Fruit fly (Drosophila melanogaster) whole organism, embryonic: Measurements from ENCODE around the gene grass.

Experiments used
- ATbp ChIP-seq: fragments of 200-800 bp; sonication (Bioruptor generic); optimal IDR thresholded peaks from 2 replicates; lab custom pipeline; 2017; ENCODE audit warnings: missing biosample characterization, mild to moderate bottlenecking, missing genetic modification characterization, missing genetic modification reagents
- Asciz ChIP-seq: fragments of 200-800 bp; sonication (Bioruptor generic); optimal IDR thresholded peaks from 2 replicates; lab custom pipeline; 2017; ENCODE audit warnings: missing biosample characterization, mild to moderate bottlenecking, missing genetic modification characterization, missing genetic modification reagents
- CG11695 ChIP-seq: fragments of 200-800 bp; sonication (Bioruptor generic); IDR thresholded peaks from 3 replicates; pipeline ENCODE4 v1.3.6; 2022; ENCODE audit warnings: missing biosample characterization, missing genetic modification characterization
- CG11696 ChIP-seq: fragments of 200-800 bp; sonication (Bioruptor generic); IDR thresholded peaks from 2 replicates; pipeline ENCODE4 v1.3.6; 2022; ENCODE audit warnings: missing biosample characterization, missing genetic modification characterization
- CG14860 ChIP-seq: fragments of 200-800 bp; sonication (Bioruptor generic); IDR thresholded peaks from 3 replicates; pipeline ENCODE4 v1.3.6; 2022; ENCODE audit warnings: missing biosample characterization, missing genetic modification characterization; ENCODE audit not compliant: partially characterized antibody
- CG15011 ChIP-seq: fragments of 200-800 bp; sonication (Bioruptor generic); optimal IDR thresholded peaks from 3 replicates; lab custom pipeline; 2018; ENCODE audit warnings: missing biosample characterization, mild to moderate bottlenecking, missing genetic modification characterization
- CG1603 ChIP-seq: fragments of 200-800 bp; sonication (Bioruptor generic); optimal IDR thresholded peaks from 2 replicates; lab custom pipeline; 2019; ENCODE audit warnings: missing biosample characterization, mild to moderate bottlenecking, missing genetic modification characterization, moderate library complexity
- CG18476 ChIP-seq: fragments of 200-800 bp; sonication (Bioruptor generic); optimal IDR thresholded peaks from 2 replicates; lab custom pipeline; 2016; ENCODE audit warnings: missing biosample characterization, mild to moderate bottlenecking, missing genetic modification characterization
- CG2678 ChIP-seq: fragments of 200-800 bp; sonication (Bioruptor generic); optimal IDR thresholded peaks from 3 replicates; lab custom pipeline; 2019; ENCODE audit warnings: missing biosample characterization, mild to moderate bottlenecking, missing genetic modification characterization, moderate library complexity
- CG2875 ChIP-seq: fragments of 200-800 bp; sonication (Bioruptor generic); optimal IDR thresholded peaks from 2 replicates; lab custom pipeline; 2017; ENCODE audit warnings: missing biosample characterization, mild to moderate bottlenecking, missing genetic modification characterization, missing genetic modification reagents
- CG32772 ChIP-seq: fragments of 200-800 bp; sonication (Bioruptor generic); IDR thresholded peaks from 2 replicates; pipeline ENCODE4 v1.3.6; 2022; ENCODE audit warnings: missing biosample characterization, missing genetic modification characterization
- CG3407 ChIP-seq: fragments of 200-800 bp; sonication (Bioruptor generic); optimal IDR thresholded peaks from 2 replicates; lab custom pipeline; 2018; ENCODE audit warnings: missing biosample characterization, mild to moderate bottlenecking, missing genetic modification characterization
- CG34422 ChIP-seq: fragments of 200-800 bp; sonication (Bioruptor generic); IDR thresholded peaks from 3 replicates; pipeline ENCODE4 v1.3.6; 2022; ENCODE audit warnings: missing biosample characterization, missing genetic modification characterization
- CG8944 ChIP-seq: fragments of 200-800 bp; sonication (Bioruptor generic); optimal IDR thresholded peaks from 3 replicates; lab custom pipeline; 2016; ENCODE audit warnings: missing biosample characterization, missing genetic modification characterization
- CG9437 ChIP-seq: fragments of 200-800 bp; sonication (Bioruptor generic); optimal IDR thresholded peaks from 2 replicates; lab custom pipeline; 2018; ENCODE audit warnings: missing biosample characterization, mild to moderate bottlenecking, missing genetic modification characterization
- Drgx ChIP-seq: fragments of 200-800 bp; sonication (Bioruptor generic); IDR thresholded peaks from 2 replicates; pipeline ENCODE4 v1.3.6; 2022; ENCODE audit warnings: missing biosample characterization, missing genetic modification characterization
- Ets65A ChIP-seq: fragments of 200-800 bp; sonication (Bioruptor generic); peaks from one replicate; lab custom pipeline; 2016; ENCODE audit warnings: missing biosample characterization, missing genetic modification characterization
- GATAe ChIP-seq: fragments of 200-800 bp; sonication (Bioruptor generic); conservative IDR thresholded peaks from 2 replicates; pipeline ENCODE4 v1.3.6; 2022; ENCODE audit warnings: missing biosample characterization, missing genetic modification characterization
- Hey ChIP-seq: fragments of 200-800 bp; sonication (Bioruptor generic); optimal IDR thresholded peaks from 3 replicates; lab custom pipeline; 2018; ENCODE audit warnings: missing biosample characterization, mild to moderate bottlenecking, missing genetic modification characterization
- Lhr ChIP-seq: fragments of 200-800 bp; sonication (Bioruptor generic); optimal IDR thresholded peaks from 3 replicates; lab custom pipeline; 2017; ENCODE audit warnings: mild to moderate bottlenecking, missing biosample characterization, missing genetic modification reagents, missing genetic modification characterization
- Lim3 ChIP-seq: fragments of 200-800 bp; sonication (Bioruptor generic); IDR thresholded peaks from 2 replicates; pipeline ENCODE4 v1.3.6; 2022; ENCODE audit warnings: missing biosample characterization, missing genetic modification characterization
- Med ChIP-seq: fragments of 200-800 bp; sonication (Bioruptor generic); peaks from one replicate; lab custom pipeline; 2016; ENCODE audit warnings: missing biosample characterization, missing genetic modification characterization, mild to moderate bottlenecking, inconsistent platforms, moderate library complexity
- Meics ChIP-seq: fragments of 200-800 bp; sonication (Bioruptor generic); optimal IDR thresholded peaks from 2 replicates; lab custom pipeline; 2017; ENCODE audit warnings: missing biosample characterization, mild to moderate bottlenecking, missing genetic modification characterization
- Myb ChIP-seq: fragments of 200-800 bp; sonication (Bioruptor generic); optimal IDR thresholded peaks from 2 replicates; lab custom pipeline; 2016; ENCODE audit warnings: missing biosample characterization, missing genetic modification characterization
- NC2α ChIP-seq: fragments of 200-800 bp; sonication (Bioruptor generic); optimal IDR thresholded peaks from 2 replicates; lab custom pipeline; 2016; ENCODE audit warnings: missing biosample characterization, missing genetic modification characterization
- aop ChIP-seq: fragments of 200-800 bp; sonication (Bioruptor generic); IDR thresholded peaks from 2 replicates; pipeline ENCODE4 v1.3.6; 2022; ENCODE audit warnings: missing biosample characterization, missing genetic modification characterization
- ap ChIP-seq: fragments of 200-800 bp; sonication (Bioruptor generic); IDR thresholded peaks from 2 replicates; pipeline ENCODE4 v1.3.6; 2022; ENCODE audit warnings: missing biosample characterization, missing genetic modification characterization
- ara ChIP-seq: fragments of 200-800 bp; sonication (Bioruptor generic); IDR thresholded peaks from 2 replicates; pipeline ENCODE4 v1.3.6; 2022; ENCODE audit warnings: missing biosample characterization, missing genetic modification characterization
- bsh ChIP-seq, 2 experiments: fragments of 200-800 bp; sonication (Bioruptor generic); optimal IDR thresholded peaks; 2 replicates each; lab custom pipeline; 2017 to 2018; ENCODE audit warnings: mild to moderate bottlenecking in 2 of 2, missing biosample characterization in 2 of 2, missing genetic modification characterization in 2 of 2, moderate library complexity in 1 of 2
- chinmo ChIP-seq: fragments of 200-800 bp; sonication (Bioruptor generic); IDR thresholded peaks from 4 replicates; pipeline ENCODE4 v1.3.6; 2022; ENCODE audit warnings: missing biosample characterization, missing genetic modification characterization; ENCODE audit not compliant: partially characterized antibody
- ci ChIP-seq: fragments of 200-800 bp; sonication (Bioruptor generic); IDR thresholded peaks from 3 replicates; pipeline ENCODE4 v1.3.6; 2022; ENCODE audit warnings: missing biosample characterization, missing genetic modification characterization
- kni ChIP-seq: fragments of 200-800 bp; sonication (Bioruptor generic); optimal IDR thresholded peaks from 3 replicates; lab custom pipeline; 2017; ENCODE audit warnings: mild to moderate bottlenecking, missing biosample characterization, missing genetic modification reagents, missing genetic modification characterization
- nom ChIP-seq: fragments of 200-800 bp; sonication (Bioruptor generic); optimal IDR thresholded peaks from 2 replicates; lab custom pipeline; 2017; ENCODE audit warnings: missing biosample characterization, missing genetic modification characterization, mild to moderate bottlenecking, moderate library complexity, missing genetic modification reagents
- peb ChIP-seq: fragments of 200-800 bp; sonication (Bioruptor generic); IDR thresholded peaks from 2 replicates; pipeline ENCODE4 v1.3.6; 2022; ENCODE audit warnings: missing biosample characterization, missing genetic modification characterization
- pfk ChIP-seq: fragments of 200-800 bp; sonication (Bioruptor generic); optimal IDR thresholded peaks from 2 replicates; lab custom pipeline; 2018; ENCODE audit warnings: missing biosample characterization, mild to moderate bottlenecking, missing genetic modification characterization, moderate library complexity
- prd ChIP-seq, 3 experiments: fragments of >200 bp in 2 of 3; fragments of 200-800 bp in 1 of 3; sonication (Bioruptor generic) in 1 of 3; optimal IDR thresholded peaks in 2 of 3; IDR thresholded peaks in 1 of 3; 2 replicates in 2 of 3; 3 replicates in 1 of 3; pipeline versions ENCODE4 v1.3.6 to Lab custom; 2017 to 2022; ENCODE audit warnings: missing biosample characterization in 1 of 3, missing genetic modification characterization in 1 of 3
- sens ChIP-seq: fragments of 200-800 bp; sonication (Bioruptor generic); peaks from one replicate; lab custom pipeline; 2016; ENCODE audit warnings: missing biosample characterization, missing genetic modification characterization
- so ChIP-seq: fragments of 200-800 bp; sonication (Bioruptor generic); IDR thresholded peaks from 3 replicates; pipeline ENCODE4 v1.3.6; 2022; ENCODE audit warnings: missing biosample characterization, missing genetic modification characterization
- tll ChIP-seq, 2 experiments: fragments of 200-800 bp in 1 of 2; fragments of >200 bp in 1 of 2; sonication (Bioruptor generic) in 1 of 2; optimal IDR thresholded peaks; 2 replicates each; lab custom pipeline; 2017 to 2019; ENCODE audit warnings: missing biosample characterization in 2 of 2, missing genetic modification characterization in 2 of 2, mild to moderate bottlenecking in 1 of 2, moderate library complexity in 1 of 2
- vvl ChIP-seq: fragments of 200-800 bp; sonication (Bioruptor generic); IDR thresholded peaks from 2 replicates; pipeline ENCODE4 v1.3.6; 2022; ENCODE audit warnings: missing biosample characterization, missing genetic modification characterization
- z ChIP-seq: fragments of 200-800 bp; sonication (Bioruptor generic); IDR thresholded peaks from 3 replicates; pipeline ENCODE4 v1.3.6; 2022; ENCODE audit warnings: missing biosample characterization, missing genetic modification characterization

Gene grass

DNA sequence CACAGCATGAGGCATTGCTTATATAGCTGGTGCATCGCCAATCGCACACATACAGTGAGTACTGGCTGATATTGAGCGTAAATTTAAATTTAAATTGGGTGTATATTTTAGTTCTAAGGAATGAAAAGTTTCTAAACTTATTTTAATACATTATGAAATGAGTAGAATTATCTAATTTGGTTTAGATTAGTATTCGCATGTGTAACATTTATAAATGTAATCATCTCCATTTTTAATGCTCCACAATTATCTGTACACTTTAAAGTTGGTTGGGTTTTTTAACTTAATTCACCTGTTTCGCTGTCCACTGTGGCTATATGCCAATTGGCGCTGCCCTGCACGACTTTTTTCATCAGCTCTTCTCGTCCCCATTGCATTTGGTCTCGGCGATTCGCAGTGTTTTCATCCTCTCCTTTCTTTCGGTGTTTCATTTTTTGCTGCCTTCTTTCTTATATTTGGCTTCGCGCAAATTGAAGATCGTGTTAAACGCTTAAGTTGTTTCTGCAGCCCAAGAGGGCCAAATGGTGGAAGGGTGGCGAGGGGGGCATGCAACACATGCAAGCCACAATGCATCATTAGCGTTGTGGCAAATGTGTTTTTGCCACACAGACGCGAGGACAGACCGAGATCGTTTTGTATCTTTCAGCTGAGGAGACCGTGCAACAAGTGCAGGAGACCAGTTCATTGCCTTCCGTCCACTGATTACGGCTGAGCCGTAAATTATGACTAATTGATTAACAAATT, 44.0 kb downstream of the grass start (continued):
- no peak for TF ChIP-seq tll (GFP tag; optimal IDR thresholded peaks at IDR 0.05; lab: Kevin White, UChicago)
- no peak for TF ChIP-seq CG15011 (GFP tag; lab: Kevin White, UChicago)
- peak; percentile 33; the same call in 1 of the 2 replicates for TF ChIP-seq Drgx (GFP tag; lab: Robert Waterston, UW)
- no peak for TF ChIP-seq z (GFP tag; lab: Robert Waterston, UW)
- TF ChIP-seq Myb, result no peak
- TF ChIP-seq so (GFP tag; lab: Robert Waterston, UW), result no peak
- TF ChIP-seq aop, result no peak
- TF ChIP-seq Lhr (GFP tag; lab: Kevin White, UChicago), result no peak
- TF ChIP-seq nom (GFP tag; lab: Kevin White, UChicago), result peak; percentile 68
- TF ChIP-seq Ets65A (GFP tag; lab: Kevin White, UChicago), result peak; percentile 58

DNA sequence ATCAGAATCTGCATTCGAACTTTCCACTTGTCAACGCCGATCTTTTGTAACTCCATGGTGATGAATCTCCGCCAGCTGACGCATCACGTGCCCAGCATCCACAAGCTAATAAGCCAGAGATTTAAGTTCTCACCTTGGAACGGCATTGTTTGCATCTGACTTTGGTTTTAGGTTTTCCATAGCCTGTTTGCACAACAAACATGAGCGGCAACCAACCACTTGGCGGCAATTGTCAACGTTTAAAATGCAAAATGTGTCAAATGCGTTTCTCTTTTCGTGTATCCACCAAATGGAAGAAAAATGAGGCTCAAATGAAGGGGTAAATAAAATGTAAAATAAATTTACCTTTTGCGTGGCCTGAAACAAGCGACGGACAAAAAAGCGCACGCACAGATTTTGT, 44.6 kb downstream of the grass start:
- TF ChIP-seq Meics (GFP tag; lab: Kevin White, UChicago), result no peak
- TF ChIP-seq CG11695 (GFP tag; lab: Robert Waterston, UW), result no peak
- TF ChIP-seq ATbp, result peak; percentile 18
- peak; percentile 61 for TF ChIP-seq sens (GFP tag; lab: Kevin White, UChicago)
- TF ChIP-seq kni (GFP tag; lab: Kevin White, UChicago), result peak; percentile 15
- TF ChIP-seq vvl, result peak; percentile 11; the same call in 1 of the 2 replicates
- no peak for TF ChIP-seq Hey (tag; lab: Kevin White, UChicago)
- TF ChIP-seq CG1603 (tag; lab: Kevin White, UChicago), result peak; percentile 3
- peak in 1 of 2 experiments; percentile 12 for TF ChIP-seq bsh (GFP tag; optimal IDR thresholded peaks at IDR 0.05; lab: Kevin White, UChicago)
- no peak for TF ChIP-seq CG3407
- TF ChIP-seq CG34422 (GFP tag; lab: Robert Waterston, UW), result no peak
- TF ChIP-seq Lim3 (GFP tag; lab: Robert Waterston, UW), result no peak
- 0 out of 3 replicates have a peak, but pooled peaks have one; percentile 8 for TF ChIP-seq ci (GFP tag; lab: Robert Waterston, UW)
- peak; percentile 58 for TF ChIP-seq Med (GFP tag; lab: Kevin White, UChicago)
- peak; percentile 16 for TF ChIP-seq Asciz
- TF ChIP-seq CG2678 (tag; lab: Kevin White, UChicago), result peak; percentile 8
- TF ChIP-seq, all 482 proteins: peak for 10

DNA sequence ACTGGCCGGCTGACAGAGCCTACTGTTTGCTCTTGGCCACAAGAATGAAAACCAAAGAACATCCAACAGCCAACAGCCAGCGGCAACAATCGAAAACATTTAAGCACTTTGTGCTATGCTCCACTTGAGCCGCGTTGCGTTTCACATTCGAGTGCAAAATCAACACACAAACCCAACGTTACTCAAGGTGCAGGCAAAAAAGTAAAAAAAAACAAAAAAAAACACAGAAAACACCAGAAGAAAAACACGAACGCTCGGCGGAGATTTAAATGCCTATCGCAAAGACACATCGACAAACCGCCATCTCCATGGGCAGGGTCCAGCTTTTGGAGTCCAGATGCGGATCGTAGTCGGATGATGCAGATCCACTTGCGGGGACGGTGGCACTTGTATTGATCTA, 46.1 kb downstream of the grass start:
- TF ChIP-seq NC2α (GFP tag; lab: Kevin White, UChicago) (no peak), ap (GFP tag; lab: Robert Waterston, UW) (no peak), CG11696 (GFP tag; lab: Robert Waterston, UW) (no peak), GATAe (GFP tag; lab: Robert Waterston, UW) (no peak), Lhr (GFP tag; lab: Kevin White, UChicago) (no peak), CG32772 (GFP tag; lab: Robert Waterston, UW) (no peak), prd (optimal IDR thresholded peaks at IDR 0.05; lab: Kevin White, UChicago) (no peak), prd (GFP tag; IDR thresholded peaks at IDR 0.05; lab: Robert Waterston, UW) (no peak), chinmo (GFP tag; lab: Robert Waterston, UW) (no peak), CG9437 (GFP tag; lab: Kevin White, UChicago) (no peak), pfk (no peak), CG2875 (GFP tag; lab: Kevin White, UChicago) (no peak), CG18476 (GFP tag; lab: Kevin White, UChicago) (no peak), ara (GFP tag; lab: Robert Waterston, UW) (no peak), CG14860 (no peak), CG8944 (GFP tag; lab: Kevin White, UChicago) (no peak), peb (no peak), Lim3 (GFP tag; lab: Robert Waterston, UW) (no peak)
- TF ChIP-seq, all 482 proteins: peak for 0
